Fruit fly (Drosophila melanogaster) S2 (cell line): Measurements from ENCODE around the gene CG14401.

Experiments used
- CG8478 ChIP-seq: fragments of >200 bp; optimal IDR thresholded peaks from 2 replicates; lab custom pipeline; 2018
- CTCF ChIP-seq, 2 experiments: fragments of >200 bp; optimal IDR thresholded peaks; 2 replicates each; lab custom pipeline; 2018

dm6 chr2L:20823196-20824105 lies 46.2 kb upstream of the CG14401 start:
- TF ChIP-seq CG8478 (lab: Kevin White, UChicago), result no peak
- TF ChIP-seq CTCF (optimal IDR thresholded peaks at IDR 0.05; lab: Kevin White, UChicago), result peak in 1 of 2 experiments; percentile 9
